Worm (Caenorhabditis elegans) whole organism, L4/young adult: ENCODE data around the gene pals-39.

ENCODE experiments used
- W03F9.2 ChIP-seq: fragments of 150-350 bp; optimal IDR thresholded peaks from 2 replicates; lab custom pipeline; 2014; ENCODE audit warnings: missing biosample characterization, missing genetic modification characterization
- him-1 ChIP-seq: sonication (generic microtip); optimal IDR thresholded peaks from 2 replicates; lab custom pipeline; 2016; ENCODE audit warnings: missing genotype, missing genetic modification reagents, missing genetic modification characterization, missing compliant biosample characterization

- TF ChIP-seq him-1 (no peak), W03F9.2 (tag; lab: Kevin White, UChicago) (no peak)
Measured at ce11 chrV:12441420-12441819, 2.2 kb downstream of the pals-39 start, which contains the start of gene pals-37.
